Worm (Caenorhabditis elegans) whole organism, L1 larva: ENCODE results near the gene fbxa-127.
A peak's percentile ranks its signal among the peaks of the same experiment; 100 is the strongest.

Source experiments
- Y116A8C.19 ChIP-seq: sonication (generic microtip); optimal IDR thresholded peaks from 2 replicates; lab custom pipeline; 2016; ENCODE audit warnings: missing compliant biosample characterization, missing genetic modification characterization, borderline replicate concordance
- blmp-1 ChIP-seq: fragments of 150-350 bp; optimal IDR thresholded peaks from 2 replicates; lab custom pipeline; 2014; ENCODE audit warnings: missing biosample characterization, missing genetic modification characterization
- ceh-8 ChIP-seq: fragments of 200-800 bp; sonication (Bioruptor generic); optimal IDR thresholded peaks from 2 replicates; lab custom pipeline; 2018; ENCODE audit warnings: mild to moderate bottlenecking, missing genetic modification characterization, moderate library complexity, missing compliant biosample characterization
- ceh-88 ChIP-seq: fragments of 200-800 bp; sonication (Bioruptor generic); IDR thresholded peaks from 2 replicates; pipeline ENCODE4 v1.3.6; 2022; ENCODE audit warnings: missing genetic modification characterization, missing compliant biosample characterization
- ceh-90 ChIP-seq: sonication (generic microtip); optimal IDR thresholded peaks from 2 replicates; lab custom pipeline; 2016; ENCODE audit warnings: missing genetic modification characterization, missing compliant biosample characterization
- dpl-1 ChIP-seq, 3 experiments: fragments of 150-350 bp in 2 of 3; sonication (generic microtip) in 1 of 3; optimal IDR thresholded peaks; 2 replicates each; lab custom pipeline; 2014 to 2017; ENCODE audit warnings: missing biosample characterization in 3 of 3, missing genetic modification characterization in 3 of 3, missing genetic modification reagents in 3 of 3
- elt-2 ChIP-seq: sonication (generic microtip); optimal IDR thresholded peaks from 2 replicates; lab custom pipeline; 2016; ENCODE audit warnings: missing genetic modification characterization, mild to moderate bottlenecking, inconsistent platforms, missing compliant biosample characterization, missing genetic modification reagents
- fkh-10 ChIP-seq: sonication (generic microtip); optimal IDR thresholded peaks from 2 replicates; lab custom pipeline; 2017; ENCODE audit warnings: missing biosample characterization, missing genetic modification reagents, missing genetic modification characterization
- hlh-4 ChIP-seq: sonication (generic microtip); optimal IDR thresholded peaks from 2 replicates; lab custom pipeline; 2016; ENCODE audit warnings: mild to moderate bottlenecking, missing genetic modification characterization, missing compliant biosample characterization
- irx-1 ChIP-seq: sonication (generic microtip); optimal IDR thresholded peaks from 2 replicates; lab custom pipeline; 2016; ENCODE audit warnings: missing genetic modification characterization, missing compliant biosample characterization
- jun-1 ChIP-seq: fragments of 150-350 bp; optimal IDR thresholded peaks from 2 replicates; lab custom pipeline; 2014; ENCODE audit warnings: missing biosample characterization, missing genetic modification reagents, missing genetic modification characterization
- lin-35 ChIP-seq, 2 experiments: fragments of 150-350 bp; optimal IDR thresholded peaks; 2 replicates each; lab custom pipeline; 2014; ENCODE audit warnings: missing biosample characterization in 2 of 2, missing genetic modification characterization in 2 of 2, missing genetic modification reagents in 2 of 2
- mab-9 ChIP-seq: fragments of 200-800 bp; sonication (Bioruptor generic); IDR thresholded peaks from 2 replicates; pipeline ENCODE4 v1.3.6; 2022; ENCODE audit warnings: missing genetic modification reagents, missing genetic modification characterization, missing compliant biosample characterization
- nhr-12 ChIP-seq: sonication (generic microtip); optimal IDR thresholded peaks from 2 replicates; lab custom pipeline; 2017; ENCODE audit warnings: missing biosample characterization, missing genetic modification characterization
- nhr-20 ChIP-seq: sonication (generic microtip); optimal IDR thresholded peaks from 2 replicates; lab custom pipeline; 2016; ENCODE audit warnings: mild to moderate bottlenecking, missing genetic modification characterization, missing compliant biosample characterization
- nhr-28 ChIP-seq: fragments of 150-350 bp; optimal IDR thresholded peaks from 2 replicates; lab custom pipeline; 2014; ENCODE audit warnings: missing biosample characterization, missing genetic modification characterization
- nhr-47 ChIP-seq: sonication (generic microtip); optimal IDR thresholded peaks from 2 replicates; lab custom pipeline; 2016; ENCODE audit warnings: mild to moderate bottlenecking, missing genetic modification characterization, moderate library complexity, missing compliant biosample characterization
- nhr-76 ChIP-seq: sonication (generic microtip); optimal IDR thresholded peaks from 2 replicates; lab custom pipeline; 2017; ENCODE audit warnings: missing biosample characterization, missing genetic modification characterization
- nhr-85 ChIP-seq: sonication (generic microtip); peaks from one replicate; lab custom pipeline; 2016; ENCODE audit warnings: missing genetic modification characterization, inconsistent platforms, missing compliant biosample characterization
- pax-3 ChIP-seq: fragments of 200-800 bp; sonication (Bioruptor generic); optimal IDR thresholded peaks from 2 replicates; lab custom pipeline; 2018; ENCODE audit warnings: mild to moderate bottlenecking, missing genetic modification characterization, moderate library complexity, missing compliant biosample characterization
- rnt-1 ChIP-seq: sonication (generic microtip); optimal IDR thresholded peaks from 2 replicates; lab custom pipeline; 2016; ENCODE audit warnings: mild to moderate bottlenecking, missing genetic modification characterization, moderate library complexity, missing compliant biosample characterization
- snpc-4 ChIP-seq: fragments of 150-350 bp; optimal IDR thresholded peaks from 2 replicates; lab custom pipeline; 2014; ENCODE audit warnings: missing biosample characterization, missing genetic modification characterization
- sptf-1 ChIP-seq: fragments of 150-350 bp; optimal IDR thresholded peaks from 2 replicates; lab custom pipeline; 2014; ENCODE audit warnings: missing biosample characterization, missing genetic modification characterization
- swsn-7 ChIP-seq: sonication (generic microtip); optimal IDR thresholded peaks from 2 replicates; lab custom pipeline; 2016; ENCODE audit warnings: missing genetic modification characterization, missing compliant biosample characterization
- unc-62 ChIP-seq: fragments of 150-350 bp; optimal IDR thresholded peaks from 2 replicates; lab custom pipeline; 2014; ENCODE audit warnings: missing biosample characterization, missing genetic modification reagents, missing genetic modification characterization
- vab-15 ChIP-seq: sonication (generic microtip); optimal IDR thresholded peaks from 2 replicates; lab custom pipeline; 2017; ENCODE audit warnings: missing genotype, mild to moderate bottlenecking, missing genetic modification characterization, missing compliant biosample characterization
- zag-1 ChIP-seq: fragments of 150-350 bp; optimal IDR thresholded peaks from 2 replicates; lab custom pipeline; 2014; ENCODE audit warnings: missing biosample characterization, missing genetic modification characterization
- ztf-11 ChIP-seq, 2 experiments: sonication (generic microtip); optimal IDR thresholded peaks; 2 replicates each; lab custom pipeline; 2016 to 2017; ENCODE audit warnings: missing genetic modification characterization in 2 of 2, missing biosample characterization in 1 of 2, missing compliant biosample characterization in 1 of 2

Gene fbxa-127

DNA sequence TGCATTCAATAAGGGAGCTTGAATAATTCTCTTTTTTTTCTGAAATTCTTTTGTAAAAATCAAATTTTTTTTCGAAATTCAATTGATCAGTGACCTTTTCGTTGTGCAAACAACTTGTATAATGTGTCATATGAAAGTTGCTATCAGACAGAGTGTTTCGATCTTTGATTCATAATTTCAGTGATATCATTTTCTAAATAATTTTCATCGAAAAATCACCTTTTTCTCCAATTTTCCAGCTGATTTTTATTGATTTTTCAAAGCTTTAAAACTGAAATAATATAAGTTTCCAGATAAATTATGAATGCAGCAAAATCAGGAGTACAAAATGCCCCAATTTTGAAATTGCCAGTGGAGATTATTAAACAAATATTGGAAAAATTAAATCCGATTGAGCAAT, at the start of gene fbxa-127:
Gene fbxa-127, plus strand, starts transcription at position 301 of the 400 bp plus-strand sequence.
- TF ChIP-seq elt-2 (tag; lab: Kevin White, UChicago) (peak; percentile 1), sptf-1 (no peak), nhr-85 (no peak), nhr-12 (tag; lab: Kevin White, UChicago) (no peak)

DNA sequence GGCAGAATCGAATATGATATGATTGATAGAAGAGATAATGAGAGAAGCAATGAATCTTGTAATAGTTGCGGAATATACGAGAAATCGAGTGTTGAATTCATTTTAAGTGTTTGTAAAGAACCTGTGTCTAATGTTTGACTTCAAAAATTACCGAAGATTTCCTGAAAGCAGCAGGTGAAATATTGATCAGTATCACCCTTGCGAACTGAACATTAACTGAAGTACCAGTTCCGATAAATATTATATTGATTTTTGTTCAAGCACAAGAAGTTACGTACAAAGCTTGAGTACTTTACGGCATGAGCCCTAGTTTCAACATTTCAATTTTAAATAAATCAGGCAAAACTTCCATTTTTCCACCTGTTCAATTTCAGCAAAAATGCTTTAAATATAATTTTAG, 49.3 kb upstream of the fbxa-127 start, which contains the start of gene srz-103:
Gene srz-103, minus strand, starts transcription at position 101 of the 400 bp plus-strand sequence.
- no peak for TF ChIP-seq jun-1 (tag; lab: Kevin White, UChicago)
- no peak for TF ChIP-seq rnt-1
- TF ChIP-seq fkh-10 (GFP tag; lab: Kevin White, UChicago) = no peak
- TF ChIP-seq, all 84 proteins: peak for 0

DNA sequence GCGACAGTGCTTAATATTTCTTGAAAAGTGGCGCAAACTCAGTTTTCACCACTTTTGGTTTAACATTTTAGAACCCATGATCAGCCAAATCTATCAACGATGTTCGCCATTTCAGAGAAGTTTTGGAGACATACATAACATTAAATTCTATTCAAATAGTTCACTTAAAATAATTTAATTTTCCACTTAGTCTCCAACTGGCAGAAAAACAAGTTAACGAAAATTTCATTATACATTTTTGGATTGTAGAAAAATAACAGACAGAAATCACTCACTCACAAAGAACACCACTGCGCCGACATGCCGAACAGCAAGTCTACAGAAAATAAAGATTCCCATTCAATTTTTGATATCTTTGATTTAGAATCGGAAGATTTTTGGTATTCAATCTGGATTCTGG, 48.5 kb upstream of the fbxa-127 start, which contains the start of gene srw-44:
Gene srw-44, plus strand, starts transcription at position 301 of the 400 bp plus-strand sequence.
- no peak for TF ChIP-seq nhr-28 (tag; lab: Kevin White, UChicago)
- TF ChIP-seq ceh-8 (GFP tag; lab: Kevin White, UChicago) = no peak
- TF ChIP-seq, all 84 proteins: peak for 0

DNA sequence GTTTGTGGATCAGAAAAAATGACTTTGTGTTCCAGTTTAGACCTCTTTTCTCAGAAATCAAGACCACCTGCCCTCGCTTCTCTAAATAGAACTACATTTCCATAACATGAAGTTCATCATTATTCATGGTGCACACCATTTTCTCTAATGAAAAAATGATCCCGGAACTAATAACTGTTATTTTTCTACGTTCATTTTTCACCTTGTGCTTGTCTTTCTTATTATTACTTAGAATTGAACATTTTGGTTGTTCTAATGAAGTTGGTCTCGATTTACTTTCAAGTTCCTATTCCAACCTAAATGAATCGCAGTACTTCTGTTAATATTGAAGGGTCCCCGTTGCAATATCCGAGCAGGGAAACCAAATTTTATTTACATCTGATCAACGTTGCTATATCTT, 45.6 kb upstream of the fbxa-127 start, which contains the start of gene srw-36:
Gene srw-36, plus strand, starts transcription at position 301 of the 400 bp plus-strand sequence.
- TF ChIP-seq blmp-1 (tag; lab: Kevin White, UChicago) = no peak
- no peak for TF ChIP-seq ceh-8 (GFP tag; lab: Kevin White, UChicago)
- TF ChIP-seq hlh-4 (tag; lab: Kevin White, UChicago) = no peak
- TF ChIP-seq Y116A8C.19 (tag; lab: Kevin White, UChicago) = no peak

DNA sequence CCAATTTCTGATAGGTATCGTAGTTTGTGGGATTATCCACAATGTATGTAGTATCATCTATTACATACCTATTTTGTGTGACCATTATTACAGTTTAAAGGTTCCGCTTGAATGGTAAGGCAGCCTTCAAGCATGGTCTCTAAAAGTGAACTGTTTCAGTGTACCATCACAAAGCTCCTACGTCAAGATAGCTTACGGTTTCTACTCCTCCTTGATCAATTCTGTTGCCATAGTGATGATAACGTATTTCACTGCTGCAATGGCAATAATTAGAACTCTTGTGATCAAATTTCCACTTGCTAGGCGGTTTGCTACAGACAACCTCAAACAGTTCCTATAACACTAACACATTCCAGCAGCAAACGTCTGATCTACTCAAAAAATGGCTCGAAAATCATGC, 45.2 kb upstream of the fbxa-127 start:
- no peak for TF ChIP-seq nhr-85
- no peak for TF ChIP-seq ztf-11 (tag; optimal IDR thresholded peaks at IDR 0.05; lab: Kevin White, UChicago)
- TF ChIP-seq swsn-7 (tag; lab: Kevin White, UChicago) = no peak
- TF ChIP-seq lin-35 (GFP tag; optimal IDR thresholded peaks at IDR 0.05; lab: Kevin White, UChicago) = no peak
- no peak for TF ChIP-seq nhr-76 (tag; lab: Kevin White, UChicago)
- TF ChIP-seq irx-1 (tag; lab: Kevin White, UChicago) = no peak
- TF ChIP-seq dpl-1 (GFP tag; optimal IDR thresholded peaks at IDR 0.05; lab: Kevin White, UChicago) = no peak
- TF ChIP-seq snpc-4 (tag; lab: Kevin White, UChicago) = no peak

DNA sequence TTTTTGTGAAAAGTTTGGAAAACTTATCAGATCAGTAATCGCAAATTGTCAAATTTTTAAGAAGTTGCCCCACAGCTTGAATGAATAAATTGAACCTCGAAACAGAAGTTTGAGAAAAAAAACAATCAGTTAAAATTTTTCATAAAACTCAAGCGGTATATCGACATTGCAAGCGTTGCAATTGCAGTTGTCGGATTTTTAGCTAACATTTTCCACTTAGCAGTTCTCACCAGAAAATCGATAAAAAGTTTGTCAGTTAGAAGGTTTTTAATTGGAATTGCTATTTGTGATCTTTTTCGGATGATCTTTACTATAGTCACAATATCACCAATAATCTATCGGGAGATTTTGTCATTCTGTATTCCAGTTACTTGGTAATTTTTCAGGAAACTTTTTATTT, 42.8 kb upstream of the fbxa-127 start, which contains the start of gene srw-43:
Gene srw-43, plus strand, starts transcription at position 301 of the 400 bp plus-strand sequence.
- no peak for TF ChIP-seq nhr-76 (tag; lab: Kevin White, UChicago)
- no peak for TF ChIP-seq mab-9 (GFP tag; lab: Robert Waterston, UW)
- TF ChIP-seq zag-1 (tag; lab: Kevin White, UChicago) = no peak
- TF ChIP-seq ceh-90 (tag; lab: Kevin White, UChicago) = no peak
- no peak for TF ChIP-seq blmp-1 (tag; lab: Kevin White, UChicago)
- no peak for TF ChIP-seq unc-62 (GFP tag; lab: Kevin White, UChicago)
- no peak for TF ChIP-seq sptf-1
- TF ChIP-seq nhr-28 (tag; lab: Kevin White, UChicago) = no peak
- TF ChIP-seq hlh-4 (tag; lab: Kevin White, UChicago) = no peak
- no peak for TF ChIP-seq Y116A8C.19 (tag; lab: Kevin White, UChicago)
- TF ChIP-seq nhr-20 (tag; lab: Kevin White, UChicago) = no peak

DNA sequence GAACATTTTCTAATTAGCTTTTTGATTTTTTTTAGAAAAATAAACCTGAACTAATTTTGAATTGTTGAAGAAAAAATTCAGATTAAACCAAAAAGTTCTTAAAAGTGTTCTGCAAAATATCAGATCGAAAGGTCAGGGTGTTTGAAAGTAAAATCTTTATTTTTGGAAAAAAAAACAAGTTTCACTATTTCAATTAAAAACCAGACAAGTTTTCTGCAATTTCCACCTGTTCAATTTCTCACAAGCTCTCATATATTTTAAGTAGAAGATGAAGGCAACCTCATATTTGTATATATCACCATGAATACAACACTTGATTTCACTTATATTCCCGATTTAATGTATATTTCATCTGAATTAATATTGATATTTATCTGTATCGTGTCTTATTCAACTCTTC, 41.3 kb upstream of the fbxa-127 start, which contains the start of gene srz-102:
Gene srz-102, plus strand, starts transcription at position 301 of the 400 bp plus-strand sequence.
- TF ChIP-seq swsn-7 (tag; lab: Kevin White, UChicago) (no peak), unc-62 (GFP tag; lab: Kevin White, UChicago) (no peak), pax-3 (tag; lab: Kevin White, UChicago) (no peak), blmp-1 (tag; lab: Kevin White, UChicago) (no peak), ceh-90 (tag; lab: Kevin White, UChicago) (no peak), Y116A8C.19 (tag; lab: Kevin White, UChicago) (no peak), vab-15 (tag; lab: Kevin White, UChicago) (no peak), ceh-88 (GFP tag; lab: Robert Waterston, UW) (no peak), nhr-47 (tag; lab: Kevin White, UChicago) (no peak)
- TF ChIP-seq, all 84 proteins: peak for 0
